Worm (Caenorhabditis elegans) whole organism, L1 larva: ENCODE measurements around the gene nck-1.

ENCODE experiments used
- C04F5.9 ChIP-seq: sonication (generic microtip); optimal IDR thresholded peaks from 2 replicates; lab custom pipeline; 2016; ENCODE audit warnings: missing genetic modification characterization, missing compliant biosample characterization
- blmp-1 ChIP-seq: fragments of 150-350 bp; optimal IDR thresholded peaks from 2 replicates; lab custom pipeline; 2014; ENCODE audit warnings: missing biosample characterization, missing genetic modification characterization
- ceh-90 ChIP-seq: sonication (generic microtip); optimal IDR thresholded peaks from 2 replicates; lab custom pipeline; 2016; ENCODE audit warnings: missing genetic modification characterization, missing compliant biosample characterization
- efl-1 ChIP-seq, 4 experiments: fragments of 150-350 bp; optimal IDR thresholded peaks in 3 of 4; peaks in 1 of 4; 1 replicate in 1 of 4; 2 replicates in 3 of 4; lab custom pipeline; 2014; ENCODE audit warnings: missing biosample characterization in 2 of 4, missing genetic modification characterization in 2 of 4, missing genetic modification reagents in 2 of 4
- elt-2 ChIP-seq: sonication (generic microtip); optimal IDR thresholded peaks from 2 replicates; lab custom pipeline; 2016; ENCODE audit warnings: missing genetic modification characterization, mild to moderate bottlenecking, inconsistent platforms, missing compliant biosample characterization, missing genetic modification reagents
- elt-3 ChIP-seq, 6 experiments: fragments of 150-350 bp in 1 of 6; sonication (generic microtip); optimal IDR thresholded peaks; 2 replicates each; lab custom pipeline; 2017 to 2018; ENCODE audit warnings: missing biosample characterization in 6 of 6, missing genetic modification characterization in 6 of 6, inconsistent platforms in 1 of 6
- fkh-4 ChIP-seq: sonication (generic microtip); optimal IDR thresholded peaks from 2 replicates; lab custom pipeline; 2016; ENCODE audit warnings: missing compliant biosample characterization, missing genetic modification characterization, borderline replicate concordance
- fkh-8 ChIP-seq: sonication (generic microtip); optimal IDR thresholded peaks from 2 replicates; lab custom pipeline; 2016; ENCODE audit warnings: mild to moderate bottlenecking, missing genetic modification characterization, missing compliant biosample characterization
- lin-14 ChIP-seq: fragments of 200-800 bp; sonication (Bioruptor generic); optimal IDR thresholded peaks from 2 replicates; lab custom pipeline; 2018; ENCODE audit warnings: mild to moderate bottlenecking, missing genetic modification characterization, moderate library complexity, missing compliant biosample characterization
- lin-15B ChIP-seq: fragments of 150-350 bp; sonication (generic microtip); optimal IDR thresholded peaks from 3 replicates; lab custom pipeline; 2014; ENCODE audit warnings: missing biosample characterization, missing genetic modification characterization
- lin-35 ChIP-seq, 2 experiments: fragments of 150-350 bp; optimal IDR thresholded peaks; 2 replicates each; lab custom pipeline; 2014; ENCODE audit warnings: missing biosample characterization in 2 of 2, missing genetic modification characterization in 2 of 2, missing genetic modification reagents in 2 of 2
- lir-3 ChIP-seq: sonication (generic microtip); optimal IDR thresholded peaks from 2 replicates; lab custom pipeline; 2016; ENCODE audit warnings: mild to moderate bottlenecking, missing genetic modification characterization, moderate library complexity, missing compliant biosample characterization; ENCODE audit not compliant: poor library complexity
- lsy-2 ChIP-seq, 2 experiments: fragments of 150-350 bp; optimal IDR thresholded peaks; 2 replicates each; lab custom pipeline; 2014; ENCODE audit warnings: missing biosample characterization in 2 of 2, missing genetic modification characterization in 2 of 2
- mdl-1 ChIP-seq, 2 experiments: fragments of 150-350 bp; optimal IDR thresholded peaks; 2 replicates each; lab custom pipeline; 2014 to 2017; ENCODE audit warnings: missing biosample characterization in 2 of 2, missing genetic modification characterization in 2 of 2, inconsistent platforms in 1 of 2
- mep-1 ChIP-seq: fragments of 150-350 bp; optimal IDR thresholded peaks from 2 replicates; lab custom pipeline; 2014; ENCODE audit warnings: missing biosample characterization, missing genetic modification characterization
- nhr-11 ChIP-seq: fragments of 150-350 bp; optimal IDR thresholded peaks from 2 replicates; lab custom pipeline; 2014; ENCODE audit warnings: missing biosample characterization, missing genetic modification characterization
- nhr-19 ChIP-seq: fragments of 200-800 bp; sonication (Bioruptor generic); conservative IDR thresholded peaks from 2 replicates; pipeline ENCODE4 v1.3.6; 2022; ENCODE audit warnings: missing genetic modification characterization, missing compliant biosample characterization
- nhr-20 ChIP-seq: sonication (generic microtip); optimal IDR thresholded peaks from 2 replicates; lab custom pipeline; 2016; ENCODE audit warnings: mild to moderate bottlenecking, missing genetic modification characterization, missing compliant biosample characterization
- nhr-71 ChIP-seq: sonication (generic microtip); optimal IDR thresholded peaks from 2 replicates; lab custom pipeline; 2016; ENCODE audit warnings: mild to moderate bottlenecking, missing genetic modification characterization, moderate library complexity, missing compliant biosample characterization
- nhr-85 ChIP-seq: sonication (generic microtip); peaks from one replicate; lab custom pipeline; 2016; ENCODE audit warnings: missing genetic modification characterization, inconsistent platforms, missing compliant biosample characterization
- nhr-90 ChIP-seq: sonication (generic microtip); optimal IDR thresholded peaks from 2 replicates; lab custom pipeline; 2016; ENCODE audit warnings: mild to moderate bottlenecking, missing genetic modification characterization, missing compliant biosample characterization; ENCODE audit not compliant: poor library complexity
- pag-3 ChIP-seq: sonication (generic microtip); optimal IDR thresholded peaks from 2 replicates; lab custom pipeline; 2017; ENCODE audit warnings: missing genetic modification characterization, mild to moderate bottlenecking, missing compliant biosample characterization, antibody characterized with exemption, borderline replicate concordance; ENCODE audit not compliant: insufficient read depth
- pax-3 ChIP-seq: fragments of 200-800 bp; sonication (Bioruptor generic); optimal IDR thresholded peaks from 2 replicates; lab custom pipeline; 2018; ENCODE audit warnings: mild to moderate bottlenecking, missing genetic modification characterization, moderate library complexity, missing compliant biosample characterization
- pqm-1 ChIP-seq: sonication (generic microtip); optimal IDR thresholded peaks from 3 replicates; lab custom pipeline; 2017; ENCODE audit warnings: missing biosample characterization, missing genetic modification characterization
- rnt-1 ChIP-seq: sonication (generic microtip); optimal IDR thresholded peaks from 2 replicates; lab custom pipeline; 2016; ENCODE audit warnings: mild to moderate bottlenecking, missing genetic modification characterization, moderate library complexity, missing compliant biosample characterization
- skn-1 ChIP-seq: fragments of 150-350 bp; optimal IDR thresholded peaks from 2 replicates; lab custom pipeline; 2014; ENCODE audit warnings: missing biosample characterization, missing genetic modification characterization
- snu-23 ChIP-seq: sonication (generic microtip); optimal IDR thresholded peaks from 2 replicates; lab custom pipeline; 2016; ENCODE audit warnings: missing genetic modification characterization, missing compliant biosample characterization
- sox-4 ChIP-seq: sonication (generic microtip); optimal IDR thresholded peaks from 2 replicates; lab custom pipeline; 2016; ENCODE audit warnings: missing genetic modification characterization, missing compliant biosample characterization
- sptf-1 ChIP-seq: fragments of 150-350 bp; optimal IDR thresholded peaks from 2 replicates; lab custom pipeline; 2014; ENCODE audit warnings: missing biosample characterization, missing genetic modification characterization
- sup-37 ChIP-seq: fragments of 200-800 bp; sonication (Bioruptor generic); optimal IDR thresholded peaks from 2 replicates; lab custom pipeline; 2018; ENCODE audit warnings: mild to moderate bottlenecking, missing genetic modification characterization, missing compliant biosample characterization
- tbx-2 ChIP-seq: sonication (generic microtip); optimal IDR thresholded peaks from 2 replicates; lab custom pipeline; 2016; ENCODE audit warnings: missing genetic modification characterization, missing compliant biosample characterization
- unc-30 ChIP-seq: sonication (generic microtip); optimal IDR thresholded peaks from 2 replicates; lab custom pipeline; 2017; ENCODE audit warnings: missing biosample characterization, missing genetic modification characterization
- unc-86 ChIP-seq: sonication (generic microtip); optimal IDR thresholded peaks from 2 replicates; lab custom pipeline; 2016; ENCODE audit warnings: missing genetic modification characterization, missing compliant biosample characterization
- unc-98 ChIP-seq: fragments of 200-800 bp; sonication (Bioruptor generic); IDR thresholded peaks from 2 replicates; pipeline ENCODE4 v1.3.6; 2022; ENCODE audit warnings: missing genetic modification characterization, missing compliant biosample characterization
- xbp-1 ChIP-seq: sonication (generic microtip); optimal IDR thresholded peaks from 2 replicates; lab custom pipeline; 2016; ENCODE audit warnings: missing genetic modification characterization, missing compliant biosample characterization
- zag-1 ChIP-seq: fragments of 150-350 bp; optimal IDR thresholded peaks from 2 replicates; lab custom pipeline; 2014; ENCODE audit warnings: missing biosample characterization, missing genetic modification characterization
- ztf-4 ChIP-seq: fragments of 150-350 bp; optimal IDR thresholded peaks from 2 replicates; lab custom pipeline; 2014; ENCODE audit warnings: missing biosample characterization, missing genetic modification characterization

nck-1 gene

ce11 chrX:4145051-4145826, 8.0 kb downstream of the nck-1 start (continued):
- TF ChIP-seq lin-15B (tag; lab: Kevin White, UChicago) (no peak), sox-4 (tag; lab: Kevin White, UChicago) (peak; percentile 57), pag-3 (tag; lab: Kevin White, UChicago) (no peak), C04F5.9 (no peak), pqm-1 (tag; lab: Kevin White, UChicago) (no peak), lir-3 (peak; percentile 8), nhr-11 (tag; lab: Kevin White, UChicago) (no peak), rnt-1 (peak; percentile 80), lin-35 (GFP tag; optimal IDR thresholded peaks at IDR 0.05; lab: Kevin White, UChicago) (peak; percentile 43 to 60), efl-1 (optimal IDR thresholded peaks at IDR 0.05; lab: Kevin White, UChicago) (peak; percentile 2 to 22), efl-1 (GFP tag; optimal IDR thresholded peaks at IDR 0.05 in 1 of 2; lab: Kevin White, UChicago) (peak in 1 of 2 experiments; percentile 90), sptf-1 (tag; lab: Kevin White, UChicago) (no peak), mep-1 (tag; lab: Kevin White, UChicago) (peak; percentile 66)

- TF ChIP-seq nhr-85: peak; percentile 76
- TF ChIP-seq nhr-71 (tag; lab: Kevin White, UChicago): peak; percentile 28
- peak in 2 of 6 experiments; percentile 6 to 22 for TF ChIP-seq elt-3 (tag; optimal IDR thresholded peaks at IDR 0.05; lab: Kevin White, UChicago)
- TF ChIP-seq unc-30 (tag; lab: Kevin White, UChicago): no peak
- 0 out of 2 replicates have a peak, but pooled peaks have one; percentile 12 for TF ChIP-seq unc-98 (GFP tag; lab: Robert Waterston, UW)
- peak; percentile 59 for TF ChIP-seq elt-2 (tag; lab: Kevin White, UChicago)
- no peak for TF ChIP-seq lsy-2 (tag; optimal IDR thresholded peaks at IDR 0.05; lab: Kevin White, UChicago)
- TF ChIP-seq mdl-1 (tag; optimal IDR thresholded peaks at IDR 0.05; lab: Kevin White, UChicago): peak in 1 of 2 experiments; percentile 31
- TF ChIP-seq zag-1 (tag; lab: Kevin White, UChicago): no peak
- no peak for TF ChIP-seq sox-4 (tag; lab: Kevin White, UChicago)
- TF ChIP-seq lin-14 (GFP tag; lab: Kevin White, UChicago): peak; percentile 57
- TF ChIP-seq pag-3 (tag; lab: Kevin White, UChicago): no peak
- TF ChIP-seq nhr-20 (tag; lab: Kevin White, UChicago): peak; percentile 33
- TF ChIP-seq nhr-19 (GFP tag; lab: Robert Waterston, UW): no peak
- TF ChIP-seq lin-35 (GFP tag; optimal IDR thresholded peaks at IDR 0.05; lab: Kevin White, UChicago): peak in 1 of 2 experiments; percentile 60
- TF ChIP-seq ceh-90: no peak
- no peak for TF ChIP-seq sup-37
- TF ChIP-seq snu-23: peak; percentile 2
- no peak for TF ChIP-seq efl-1 (optimal IDR thresholded peaks at IDR 0.05; lab: Kevin White, UChicago)
- TF ChIP-seq efl-1 (GFP tag; optimal IDR thresholded peaks at IDR 0.05 in 1 of 2; lab: Kevin White, UChicago): peak in 1 of 2 experiments; percentile 92
- peak; percentile 4 for TF ChIP-seq mep-1 (tag; lab: Kevin White, UChicago)
- TF ChIP-seq skn-1 (tag; lab: Kevin White, UChicago): peak; percentile 53
- peak; percentile 34 for TF ChIP-seq rnt-1
- peak; percentile 16 for TF ChIP-seq nhr-90 (tag; lab: Kevin White, UChicago)
Observed at ce11 chrX:4144136-4144781, 9.0 kb downstream of the nck-1 start.

- peak; percentile 50 for TF ChIP-seq mep-1 (tag; lab: Kevin White, UChicago)
- peak; percentile 43 for TF ChIP-seq fkh-8 (tag; lab: Kevin White, UChicago)
- TF ChIP-seq tbx-2 (tag; lab: Kevin White, UChicago): no peak
- TF ChIP-seq lin-35 (GFP tag; optimal IDR thresholded peaks at IDR 0.05; lab: Kevin White, UChicago): peak in 1 of 2 experiments; percentile 4
- peak; percentile 19 for TF ChIP-seq unc-86 (tag; lab: Kevin White, UChicago)
- no peak for TF ChIP-seq efl-1 (optimal IDR thresholded peaks at IDR 0.05; lab: Kevin White, UChicago)
- TF ChIP-seq efl-1 (GFP tag; optimal IDR thresholded peaks at IDR 0.05 in 1 of 2; lab: Kevin White, UChicago): peak in 1 of 2 experiments; percentile 50
- TF ChIP-seq xbp-1 (tag; lab: Kevin White, UChicago): no peak
- TF ChIP-seq fkh-4: no peak
- no peak for TF ChIP-seq unc-98 (GFP tag; lab: Robert Waterston, UW)
- peak; percentile 51 for TF ChIP-seq ztf-4 (tag; lab: Kevin White, UChicago)
- peak; percentile 3 for TF ChIP-seq pax-3
- peak; percentile 33 for TF ChIP-seq blmp-1 (tag; lab: Kevin White, UChicago)
Observed at ce11 chrX:4143260-4144018, 9.8 kb downstream of the nck-1 start.
